Worm (Caenorhabditis elegans) whole organism, late embryonic: ENCODE measurements around the gene srg-38.

Experiments
- C08G9.2 ChIP-seq: sonication (generic microtip); optimal IDR thresholded peaks from 2 replicates; lab custom pipeline; 2016; ENCODE audit warnings: mild to moderate bottlenecking, missing genetic modification characterization, moderate library complexity, missing compliant biosample characterization
- T23F11.4 ChIP-seq: fragments of 200-800 bp; sonication (Bioruptor generic); optimal IDR thresholded peaks from 2 replicates; lab custom pipeline; 2018; ENCODE audit warnings: mild to moderate bottlenecking, missing genetic modification characterization, missing compliant biosample characterization
- ceh-18 ChIP-seq: sonication (generic microtip); optimal IDR thresholded peaks from 2 replicates; lab custom pipeline; 2016; ENCODE audit warnings: missing genetic modification characterization, missing compliant biosample characterization
- ceh-19 ChIP-seq: fragments of 200-800 bp; sonication (Bioruptor generic); optimal IDR thresholded peaks from 2 replicates; lab custom pipeline; 2018; ENCODE audit warnings: mild to moderate bottlenecking, missing genetic modification characterization, missing compliant biosample characterization
- ceh-2 ChIP-seq: sonication (generic microtip); optimal IDR thresholded peaks from 2 replicates; lab custom pipeline; 2016; ENCODE audit warnings: missing genotype, missing genetic modification characterization, missing compliant biosample characterization
- ceh-22 ChIP-seq: sonication (generic microtip); optimal IDR thresholded peaks from 2 replicates; lab custom pipeline; 2017; ENCODE audit warnings: missing biosample characterization, missing genetic modification characterization
- ceh-24 ChIP-seq: sonication (generic microtip); optimal IDR thresholded peaks from 2 replicates; lab custom pipeline; 2016; ENCODE audit warnings: mild to moderate bottlenecking, missing genetic modification characterization, missing compliant biosample characterization
- ceh-34 ChIP-seq: sonication (generic microtip); optimal IDR thresholded peaks from 2 replicates; lab custom pipeline; 2016; ENCODE audit warnings: mild to moderate bottlenecking, missing genetic modification characterization, missing compliant biosample characterization
- ceh-48 ChIP-seq: sonication (generic microtip); optimal IDR thresholded peaks from 2 replicates; lab custom pipeline; 2016; ENCODE audit warnings: missing genetic modification characterization, inconsistent platforms, missing compliant biosample characterization
- dve-1 ChIP-seq: sonication (generic microtip); optimal IDR thresholded peaks from 2 replicates; lab custom pipeline; 2017; ENCODE audit warnings: antibody characterized with exemption, mild to moderate bottlenecking, missing genetic modification characterization, missing compliant biosample characterization
- elt-4 ChIP-seq: sonication (generic microtip); optimal IDR thresholded peaks from 2 replicates; lab custom pipeline; 2016; ENCODE audit warnings: missing genetic modification characterization, missing compliant biosample characterization
- eyg-1 ChIP-seq: sonication (generic microtip); optimal IDR thresholded peaks from 2 replicates; lab custom pipeline; 2016; ENCODE audit warnings: missing genotype, missing genetic modification characterization, missing compliant biosample characterization
- fkh-10 ChIP-seq: fragments of 150-350 bp; optimal IDR thresholded peaks from 2 replicates; lab custom pipeline; 2014; ENCODE audit warnings: missing biosample characterization, missing genetic modification reagents, missing genetic modification characterization
- gmeb-2 ChIP-seq: sonication (generic microtip); optimal IDR thresholded peaks from 2 replicates; lab custom pipeline; 2016; ENCODE audit warnings: missing genetic modification characterization, inconsistent platforms, missing compliant biosample characterization
- hlh-15 ChIP-seq: sonication (generic microtip); optimal IDR thresholded peaks from 2 replicates; lab custom pipeline; 2016; ENCODE audit warnings: missing genetic modification characterization, missing compliant biosample characterization
- hlh-30 ChIP-seq: sonication (generic microtip); optimal IDR thresholded peaks from 2 replicates; lab custom pipeline; 2017; ENCODE audit warnings: antibody characterized with exemption, missing genetic modification characterization, missing compliant biosample characterization; ENCODE audit not compliant: insufficient read depth
- hlh-6 ChIP-seq: sonication (generic microtip); optimal IDR thresholded peaks from 2 replicates; lab custom pipeline; 2016; ENCODE audit warnings: missing genotype, missing genetic modification characterization, missing compliant biosample characterization
- hlh-8 ChIP-seq: sonication (generic microtip); optimal IDR thresholded peaks from 2 replicates; lab custom pipeline; 2016; ENCODE audit warnings: missing genotype, missing genetic modification characterization, missing compliant biosample characterization
- madf-2 ChIP-seq: sonication (generic microtip); optimal IDR thresholded peaks from 2 replicates; lab custom pipeline; 2017; ENCODE audit warnings: missing genetic modification characterization, missing compliant biosample characterization
- nhr-11 ChIP-seq: fragments of 150-350 bp; optimal IDR thresholded peaks from 2 replicates; lab custom pipeline; 2014; ENCODE audit warnings: missing biosample characterization, missing genetic modification characterization
- nhr-232 ChIP-seq: sonication (generic microtip); optimal IDR thresholded peaks from 2 replicates; lab custom pipeline; 2016; ENCODE audit warnings: missing genetic modification characterization, missing compliant biosample characterization
- npax-4 ChIP-seq: sonication (generic microtip); optimal IDR thresholded peaks from 2 replicates; lab custom pipeline; 2016; ENCODE audit warnings: missing genetic modification characterization, missing compliant biosample characterization
- pat-9 ChIP-seq: fragments of 200-800 bp; sonication (Bioruptor generic); optimal IDR thresholded peaks from 2 replicates; lab custom pipeline; 2018; ENCODE audit warnings: mild to moderate bottlenecking, missing genetic modification characterization, moderate library complexity, missing compliant biosample characterization
- pqm-1 ChIP-seq: sonication (generic microtip); optimal IDR thresholded peaks from 2 replicates; lab custom pipeline; 2016; ENCODE audit warnings: missing genetic modification characterization, missing compliant biosample characterization
- ref-2 ChIP-seq: sonication (generic microtip); optimal IDR thresholded peaks from 2 replicates; lab custom pipeline; 2016; ENCODE audit warnings: missing genetic modification characterization, missing compliant biosample characterization
- rnt-1 ChIP-seq: sonication (generic microtip); optimal IDR thresholded peaks from 2 replicates; lab custom pipeline; 2016; ENCODE audit warnings: missing genetic modification characterization, missing compliant biosample characterization
- sox-4 ChIP-seq: sonication (generic microtip); optimal IDR thresholded peaks from 2 replicates; lab custom pipeline; 2017; ENCODE audit warnings: mild to moderate bottlenecking, missing genetic modification characterization, inconsistent platforms, missing compliant biosample characterization
- syd-9 ChIP-seq: sonication (generic microtip); optimal IDR thresholded peaks from 2 replicates; lab custom pipeline; 2016; ENCODE audit warnings: mild to moderate bottlenecking, missing genetic modification characterization, moderate library complexity, missing compliant biosample characterization
- tbx-2 ChIP-seq: sonication (generic microtip); optimal IDR thresholded peaks from 2 replicates; lab custom pipeline; 2016; ENCODE audit warnings: missing genetic modification characterization, missing compliant biosample characterization
- unc-42 ChIP-seq: sonication (generic microtip); optimal IDR thresholded peaks from 2 replicates; lab custom pipeline; 2016; ENCODE audit warnings: missing genotype, missing genetic modification characterization, missing compliant biosample characterization

Gene srg-38

DNA sequence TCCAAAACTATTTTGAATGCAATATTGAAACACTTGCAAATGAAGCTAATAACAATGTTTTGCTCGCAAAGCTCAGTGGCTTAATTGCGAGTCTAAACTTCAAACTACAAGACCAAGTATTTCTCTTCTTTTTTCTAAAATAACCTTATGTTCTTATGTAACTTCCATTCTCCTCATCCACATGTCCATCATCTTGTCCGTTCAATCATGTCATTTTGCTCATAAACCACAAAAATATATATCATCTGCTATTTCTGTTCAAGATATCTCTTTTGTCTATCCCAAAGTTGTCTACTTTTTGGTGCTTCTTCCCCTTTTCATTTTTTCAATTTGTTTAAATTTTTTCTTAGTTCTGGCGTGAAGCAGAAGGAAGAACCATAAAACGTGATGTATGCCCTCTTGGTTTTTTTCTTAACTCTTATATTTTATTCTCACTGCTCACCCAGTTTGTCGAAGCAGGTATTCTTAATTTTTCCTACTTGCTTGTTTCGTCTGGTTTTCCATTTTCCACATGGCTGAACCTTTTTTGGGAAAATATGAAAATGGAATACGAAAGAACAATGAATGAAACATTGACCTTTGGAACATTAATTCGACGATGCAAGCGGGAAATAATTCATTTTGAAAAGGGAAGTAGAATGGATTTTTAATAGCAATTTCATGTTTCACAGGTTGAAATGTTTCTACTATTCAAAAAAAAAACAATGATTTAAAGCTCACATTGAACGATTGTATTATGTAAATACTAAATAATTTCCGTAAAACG, 15.3 kb upstream of the srg-38 start:
- TF ChIP-seq npax-4 (tag; lab: Kevin White, UChicago): no peak
- TF ChIP-seq fkh-10 (GFP tag; lab: Kevin White, UChicago): no peak

DNA sequence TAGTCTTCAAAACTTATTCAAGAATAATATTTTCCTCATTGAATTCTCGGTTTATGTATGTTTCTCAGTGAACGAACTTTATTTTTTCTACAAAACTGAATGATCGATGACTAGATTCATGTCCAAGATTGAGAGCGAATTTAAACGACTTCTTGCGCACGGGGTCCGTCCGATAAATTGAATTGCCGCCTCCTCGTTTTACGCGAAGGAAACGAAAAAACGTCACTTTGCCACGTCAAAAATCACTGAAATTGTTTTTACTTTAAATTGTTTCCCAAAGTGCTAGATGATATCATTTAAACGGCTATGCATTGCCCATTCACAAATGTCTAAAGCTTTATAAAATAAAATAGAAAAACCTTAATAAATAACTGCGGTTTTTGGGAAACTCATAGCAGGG, 12.3 kb upstream of the srg-38 start:
- TF ChIP-seq ceh-48: no peak
- TF ChIP-seq unc-42 (tag; lab: Kevin White, UChicago): peak; percentile 42

DNA sequence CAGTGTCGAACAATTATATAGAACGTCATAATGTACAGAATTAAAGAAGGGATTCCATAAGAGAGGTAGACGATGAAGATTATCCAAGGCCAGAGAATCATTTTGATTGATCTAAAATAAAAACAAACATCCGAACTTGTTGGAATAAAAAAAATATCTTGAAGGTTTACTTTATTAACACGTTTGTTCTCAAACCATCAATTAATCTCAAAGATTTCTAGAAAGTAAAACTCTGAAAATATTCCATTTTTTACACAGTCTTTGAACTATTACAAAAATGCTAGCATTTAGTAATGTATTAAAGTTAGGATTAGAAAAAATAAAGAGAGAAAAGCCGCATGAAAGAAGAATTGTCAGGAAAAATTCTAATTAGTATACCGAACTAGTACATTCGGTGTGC, 9.0 kb upstream of the srg-38 start, which contains the start of gene srg-40:
srg-40 (minus strand) TSS at position 101 of the 400 bp plus-strand sequence.
- TF ChIP-seq hlh-6: no peak

DNA sequence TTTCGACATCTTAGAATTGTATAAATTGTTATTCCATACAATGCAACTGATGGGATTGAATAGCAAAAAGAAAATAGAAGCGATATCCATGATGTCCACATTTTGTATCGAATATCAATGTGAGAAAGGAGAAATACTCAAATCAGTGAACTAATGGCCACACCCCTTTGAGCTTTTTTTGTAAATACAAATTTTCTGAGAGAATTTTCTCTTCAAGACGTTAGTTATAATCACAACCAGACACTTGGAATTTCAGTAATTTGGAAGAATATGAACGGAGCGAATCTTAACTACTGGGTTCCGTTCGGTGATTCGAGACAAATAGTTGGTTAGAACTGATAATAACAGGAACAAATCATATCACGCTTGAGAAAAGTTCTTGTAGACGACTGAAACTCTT, 6.3 kb upstream of the srg-38 start, which contains the start of gene srg-41:
srg-41 (minus strand) TSS at position 101 of the 400 bp plus-strand sequence.
- TF ChIP-seq pqm-1 (no peak), ceh-24 (tag; lab: Kevin White, UChicago) (no peak), nhr-11 (tag; lab: Kevin White, UChicago) (no peak), syd-9 (tag; lab: Kevin White, UChicago) (no peak), ceh-22 (tag; lab: Kevin White, UChicago) (no peak), elt-4 (tag; lab: Kevin White, UChicago) (no peak), nhr-232 (tag; lab: Kevin White, UChicago) (no peak), fkh-10 (GFP tag; lab: Kevin White, UChicago) (no peak), ceh-2 (tag; lab: Kevin White, UChicago) (no peak), C08G9.2 (tag; lab: Kevin White, UChicago) (no peak), hlh-8 (tag; lab: Kevin White, UChicago) (no peak), madf-2 (tag; lab: Kevin White, UChicago) (no peak)

DNA sequence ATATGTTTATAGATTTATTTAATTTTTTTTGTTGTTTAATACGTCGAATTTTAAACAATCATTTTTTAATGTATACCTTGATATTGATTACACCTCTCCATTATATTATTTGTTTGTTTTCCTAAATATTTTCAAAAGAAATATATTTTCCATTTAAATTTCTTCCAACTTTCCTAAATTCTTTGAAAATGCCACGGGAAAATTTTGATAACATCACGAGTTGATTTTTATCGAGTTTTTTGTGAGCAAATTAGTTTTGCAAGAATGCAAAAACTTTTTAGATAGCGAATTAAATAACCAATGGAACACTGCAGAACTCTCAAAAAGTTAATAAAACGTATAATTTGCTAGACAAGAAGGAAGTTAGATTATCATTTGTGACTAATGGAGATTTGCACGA, 2.5 kb upstream of the srg-38 start, which contains the start of gene srg-42:
srg-42 (minus strand) TSS at position 101 of the 400 bp plus-strand sequence.
- TF ChIP-seq hlh-30 (tag; lab: Kevin White, UChicago) (no peak), rnt-1 (no peak)

DNA sequence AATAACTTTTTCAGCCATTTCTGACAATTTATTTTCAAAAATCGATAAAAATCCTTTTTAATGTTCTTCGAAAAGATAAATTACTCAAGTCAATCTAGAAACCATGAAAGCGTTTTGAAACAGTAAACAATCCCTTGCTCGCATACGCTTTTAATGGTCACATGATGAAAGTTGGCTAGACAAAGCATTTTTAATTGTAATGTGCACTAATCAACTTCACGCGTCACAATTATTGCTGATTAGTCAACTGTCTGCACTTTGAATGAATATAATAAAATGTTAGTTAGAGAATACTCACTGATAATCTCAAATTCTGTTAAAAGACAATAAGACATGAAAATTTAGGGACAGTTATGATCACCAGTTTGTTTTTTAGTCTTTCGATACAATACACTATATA, 1.1 kb upstream of the srg-38 start:
- no peak for TF ChIP-seq T23F11.4 (GFP tag; lab: Kevin White, UChicago)
- TF ChIP-seq, all 69 proteins: peak for 0

DNA sequence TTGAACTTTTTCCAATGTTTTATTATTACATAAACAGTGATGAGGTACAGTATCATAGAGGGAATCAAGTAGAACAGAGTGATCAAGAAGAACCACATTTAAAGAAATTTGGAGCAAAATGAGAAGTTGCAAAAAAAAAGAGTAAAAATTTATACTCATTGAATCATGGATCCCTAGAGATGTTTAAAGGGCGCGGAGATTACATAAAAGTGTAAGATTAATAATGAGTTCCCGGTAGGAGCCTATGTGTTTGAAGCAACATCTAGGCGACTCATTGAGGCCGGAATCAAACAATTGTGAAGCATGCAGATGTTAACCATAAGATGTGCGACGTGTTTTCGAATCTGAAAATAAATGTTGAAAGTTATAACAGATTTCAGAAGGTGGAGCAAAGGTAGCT, 3.1 kb downstream of the srg-38 start, which contains the start of gene srg-39:
srg-39 (minus strand) TSS at position 101 of the 400 bp plus-strand sequence.
- TF ChIP-seq eyg-1 (tag; lab: Kevin White, UChicago) (no peak), dve-1 (tag; lab: Kevin White, UChicago) (no peak), nhr-232 (tag; lab: Kevin White, UChicago) (no peak), ref-2 (no peak), tbx-2 (no peak), pat-9 (tag; lab: Kevin White, UChicago) (no peak), ceh-19 (GFP tag; lab: Kevin White, UChicago) (no peak), gmeb-2 (tag; lab: Kevin White, UChicago) (no peak), sox-4 (tag; lab: Kevin White, UChicago) (no peak), ceh-48 (no peak), ceh-18 (tag; lab: Kevin White, UChicago) (no peak), ceh-34 (no peak), hlh-15 (tag; lab: Kevin White, UChicago) (no peak)
